Worm (Caenorhabditis elegans): ENCODE data around the gene madf-9.

madf-9 gene

ce11 chrIV:3606285-3606834 is 30.5 kb upstream of the madf-9 start, which contains the start of the genes Y37E11B.10 and kgb-2:
Gene Y37E11B.10 (minus strand): TSS chrIV:3606466.
Gene kgb-2 (plus strand): TSS chrIV:3606784.
- no peak for TF ChIP-seq tab-1 (GFP tag; IDR thresholded peaks at IDR 0.05)
- TF ChIP-seq flt-1 (GFP tag; IDR thresholded peaks at IDR 0.05) = no peak
- no peak for TF ChIP-seq ztf-29 (GFP tag; IDR thresholded peaks at IDR 0.05)
- no peak for TF ChIP-seq klf-2 (GFP tag; conservative IDR thresholded peaks at IDR 0.05)
- no peak for TF ChIP-seq T22C8.4 (GFP tag; IDR thresholded peaks at IDR 0.05)
- no peak for TF ChIP-seq ztf-23 (GFP tag; IDR thresholded peaks at IDR 0.05)
- no peak for TF ChIP-seq ref-1 (GFP tag; conservative IDR thresholded peaks at IDR 0.05)
- no peak for TF ChIP-seq cog-1 (tag; optimal IDR thresholded peaks at IDR 0.05)
- TF ChIP-seq med-1 (GFP tag; optimal IDR thresholded peaks at IDR 0.05; ENCODE audit: insufficient read depth) = no peak

- no peak for TF ChIP-seq tab-1 (GFP tag; IDR thresholded peaks at IDR 0.05)
- no peak for TF ChIP-seq cog-1 (tag; optimal IDR thresholded peaks at IDR 0.05)
Observed at ce11 chrIV:3608547-3609222, 28.2 kb upstream of the madf-9 start.

- TF ChIP-seq tab-1 (GFP tag; IDR thresholded peaks at IDR 0.05) = no peak
- no peak for TF ChIP-seq ztf-29 (GFP tag; IDR thresholded peaks at IDR 0.05)
- no peak for TF ChIP-seq med-1 (GFP tag; optimal IDR thresholded peaks at IDR 0.05; ENCODE audit: insufficient read depth)
- no peak for TF ChIP-seq ztf-23 (GFP tag; IDR thresholded peaks at IDR 0.05)
Observed at ce11 chrIV:3610987-3611386, 25.9 kb upstream of the madf-9 start.

ce11 chrIV:3611845-3612244 is 25.0 kb upstream of the madf-9 start:
- TF ChIP-seq flt-1 (GFP tag; IDR thresholded peaks at IDR 0.05) (no peak), ref-1 (GFP tag; conservative IDR thresholded peaks at IDR 0.05) (no peak), tab-1 (GFP tag; IDR thresholded peaks at IDR 0.05) (no peak), ztf-29 (GFP tag; IDR thresholded peaks at IDR 0.05) (no peak), med-1 (GFP tag; optimal IDR thresholded peaks at IDR 0.05; ENCODE audit: insufficient read depth) (no peak), ztf-23 (GFP tag; IDR thresholded peaks at IDR 0.05) (no peak), klf-2 (GFP tag; conservative IDR thresholded peaks at IDR 0.05) (no peak)

ce11 chrIV:3613022-3613605 is 23.8 kb upstream of the madf-9 start, which contains the start of gene ltah-1.2:
Gene ltah-1.2 (minus strand): TSS chrIV:3613072.
- TF ChIP-seq T22C8.4 (GFP tag; IDR thresholded peaks at IDR 0.05) (no peak), ztf-29 (GFP tag; IDR thresholded peaks at IDR 0.05) (no peak), tab-1 (GFP tag; IDR thresholded peaks at IDR 0.05) (no peak), med-1 (GFP tag; optimal IDR thresholded peaks at IDR 0.05; ENCODE audit: insufficient read depth) (no peak), klf-2 (GFP tag; conservative IDR thresholded peaks at IDR 0.05) (no peak), ref-1 (GFP tag; conservative IDR thresholded peaks at IDR 0.05) (no peak), ztf-23 (GFP tag; IDR thresholded peaks at IDR 0.05) (no peak), cog-1 (tag; optimal IDR thresholded peaks at IDR 0.05) (no peak), flt-1 (GFP tag; IDR thresholded peaks at IDR 0.05) (no peak)

- TF ChIP-seq T22C8.4 (GFP tag; IDR thresholded peaks at IDR 0.05) (no peak), ztf-23 (GFP tag; IDR thresholded peaks at IDR 0.05) (no peak), ztf-29 (GFP tag; IDR thresholded peaks at IDR 0.05) (no peak), flt-1 (GFP tag; IDR thresholded peaks at IDR 0.05) (no peak), tab-1 (GFP tag; IDR thresholded peaks at IDR 0.05) (no peak), klf-2 (GFP tag; conservative IDR thresholded peaks at IDR 0.05) (no peak), ref-1 (GFP tag; conservative IDR thresholded peaks at IDR 0.05) (no peak), cog-1 (tag; optimal IDR thresholded peaks at IDR 0.05) (no peak)
Observed at ce11 chrIV:3618719-3619118, 18.2 kb upstream of the madf-9 start.

- TF ChIP-seq cog-1 (tag; optimal IDR thresholded peaks at IDR 0.05) = no peak
- TF ChIP-seq flt-1 (GFP tag; IDR thresholded peaks at IDR 0.05) = no peak
Observed at ce11 chrIV:3621805-3622355, 15.0 kb upstream of the madf-9 start.

- TF ChIP-seq klf-2 (GFP tag; conservative IDR thresholded peaks at IDR 0.05) (no peak), ztf-29 (GFP tag; IDR thresholded peaks at IDR 0.05) (no peak), tab-1 (GFP tag; IDR thresholded peaks at IDR 0.05) (no peak), ztf-23 (GFP tag; IDR thresholded peaks at IDR 0.05) (no peak), med-1 (GFP tag; optimal IDR thresholded peaks at IDR 0.05; ENCODE audit: insufficient read depth) (no peak), ref-1 (GFP tag; conservative IDR thresholded peaks at IDR 0.05) (no peak), flt-1 (GFP tag; IDR thresholded peaks at IDR 0.05) (no peak), T22C8.4 (GFP tag; IDR thresholded peaks at IDR 0.05) (no peak), cog-1 (tag; optimal IDR thresholded peaks at IDR 0.05) (no peak)
Observed at ce11 chrIV:3624597-3624996, 12.3 kb upstream of the madf-9 start, which contains the start of the genes cha-1 and unc-17. Gene cha-1 (minus strand): TSS chrIV:3624697. Gene unc-17 (minus strand): TSS chrIV:3624699.

- TF ChIP-seq flt-1 (GFP tag; IDR thresholded peaks at IDR 0.05) (no peak), med-1 (GFP tag; optimal IDR thresholded peaks at IDR 0.05; ENCODE audit: insufficient read depth) (no peak), T22C8.4 (GFP tag; IDR thresholded peaks at IDR 0.05) (no peak), ztf-23 (GFP tag; IDR thresholded peaks at IDR 0.05) (no peak), cog-1 (tag; optimal IDR thresholded peaks at IDR 0.05) (no peak), ztf-29 (GFP tag; IDR thresholded peaks at IDR 0.05) (no peak), tab-1 (GFP tag; IDR thresholded peaks at IDR 0.05) (no peak), klf-2 (GFP tag; conservative IDR thresholded peaks at IDR 0.05) (no peak)
Observed at ce11 chrIV:3626447-3626846, 10.4 kb upstream of the madf-9 start.

Measured in whole organism, midembryonic.